Worm (Caenorhabditis elegans): ENCODE measurements around the gene lido-10.

Gene lido-10

ce11 chrII:2973940-2974402 lies 28.3 kb upstream of the lido-10 start:
- TF ChIP-seq zag-1 (tag; optimal IDR thresholded peaks at IDR 0.05), result peak; percentile 54
- TF ChIP-seq snpc-4 (tag; optimal IDR thresholded peaks at IDR 0.05), result no peak
- TF ChIP-seq zip-2 (tag; optimal IDR thresholded peaks at IDR 0.05), result peak; percentile 59
- peak; percentile 93 for TF ChIP-seq nhr-25 (tag; optimal IDR thresholded peaks at IDR 0.05; ENCODE audit: borderline replicate concordance, insufficient read depth)
- peak; percentile 35 for TF ChIP-seq ces-1 (GFP tag; optimal IDR thresholded peaks at IDR 0.05)
- TF ChIP-seq attf-4 (tag; optimal IDR thresholded peaks at IDR 0.05), result no peak
- TF ChIP-seq sdz-12 (GFP tag; optimal IDR thresholded peaks at IDR 0.05), result peak; percentile 77
- TF ChIP-seq mxl-2 (GFP tag; conservative IDR thresholded peaks at IDR 0.05), result peak; percentile 85
- no peak for TF ChIP-seq zip-11 (GFP tag; IDR thresholded peaks at IDR 0.05)
- peak; percentile 87 for TF ChIP-seq nhr-77 (tag; optimal IDR thresholded peaks at IDR 0.05)
- TF ChIP-seq nhr-28 (tag; optimal IDR thresholded peaks at IDR 0.05), result peak; percentile 86
- TF ChIP-seq F10B5.3 (tag; optimal IDR thresholded peaks at IDR 0.05), result peak; percentile 6
- peak; percentile 91 for TF ChIP-seq spr-3 (GFP tag; optimal IDR thresholded peaks at IDR 0.05)
- peak; percentile 98 for TF ChIP-seq saeg-2 (GFP tag; IDR thresholded peaks at IDR 0.05)
- peak; percentile 94 for TF ChIP-seq madf-9 (GFP tag; conservative IDR thresholded peaks at IDR 0.05)
- peak; percentile 59 for TF ChIP-seq nhr-76 (tag; optimal IDR thresholded peaks at IDR 0.05)
- peak; percentile 83; the same call in 1 of the 2 replicates for TF ChIP-seq D1046.2 (GFP tag; IDR thresholded peaks at IDR 0.05)
- TF ChIP-seq set-16 (GFP tag; IDR thresholded peaks at IDR 0.05), result peak; percentile 100
- TF ChIP-seq cey-2 (tag; optimal IDR thresholded peaks at IDR 0.05; ENCODE audit: borderline replicate concordance, insufficient read depth), result no peak
- TF ChIP-seq lin-29 (GFP tag; IDR thresholded peaks at IDR 0.05), result peak; percentile 93
- peak; percentile 99 for TF ChIP-seq tra-1 (GFP tag; IDR thresholded peaks at IDR 0.05)
- peak; percentile 41 for TF ChIP-seq ama-1 (optimal IDR thresholded peaks at IDR 0.05)
- TF ChIP-seq ceh-20 (GFP tag; IDR thresholded peaks at IDR 0.05), result peak; percentile 99
- peak; percentile 98 for TF ChIP-seq dve-1 (tag; optimal IDR thresholded peaks at IDR 0.05; ENCODE audit: insufficient read depth)
- peak; percentile 63; the same call in 1 of the 2 replicates for TF ChIP-seq lim-7 (GFP tag; IDR thresholded peaks at IDR 0.05)
- TF ChIP-seq ceh-62 (tag; optimal IDR thresholded peaks at IDR 0.05), result no peak
- TF ChIP-seq egl-43 (GFP tag; IDR thresholded peaks at IDR 0.05), result peak; percentile 96
- peak; percentile 100 for TF ChIP-seq pha-4 (GFP tag; IDR thresholded peaks at IDR 0.05)
- peak; percentile 2 for TF ChIP-seq pha-4 (tag; optimal IDR thresholded peaks at IDR 0.05)
- TF ChIP-seq unc-62 (GFP tag; optimal IDR thresholded peaks at IDR 0.05 in 1 of 2), result peak in 1 of 2 experiments; percentile 49
- no peak for TF ChIP-seq unc-62 (tag; optimal IDR thresholded peaks at IDR 0.05)
- TF ChIP-seq mdt-29 (GFP tag; IDR thresholded peaks at IDR 0.05), result peak; percentile 95
- TF ChIP-seq dmd-6 (GFP tag; IDR thresholded peaks at IDR 0.05), result peak; percentile 100
- peak; percentile 98 for TF ChIP-seq mxl-3 (GFP tag; optimal IDR thresholded peaks at IDR 0.05)
- TF ChIP-seq zfp-3 (GFP tag; conservative IDR thresholded peaks at IDR 0.05), result peak; percentile 93
- peak; percentile 97 for TF ChIP-seq lin-1 (GFP tag; IDR thresholded peaks at IDR 0.05)
- TF ChIP-seq madf-5 (GFP tag; IDR thresholded peaks at IDR 0.05), result no peak
- TF ChIP-seq unc-39 (tag; optimal IDR thresholded peaks at IDR 0.05), result no peak
- TF ChIP-seq Y75B8A.6 (GFP tag; IDR thresholded peaks at IDR 0.05), result peak; percentile 89
- TF ChIP-seq lsy-2 (tag; optimal IDR thresholded peaks at IDR 0.05), result peak; percentile 79 to 87
- TF ChIP-seq F44E2.7 (GFP tag; IDR thresholded peaks at IDR 0.05), result no peak
- TF ChIP-seq daf-19 (GFP tag; conservative IDR thresholded peaks at IDR 0.05), result no peak
- TF ChIP-seq ctbp-1 (GFP tag; IDR thresholded peaks at IDR 0.05), result peak; percentile 98
- TF ChIP-seq dmd-9 (GFP tag; IDR thresholded peaks at IDR 0.05), result peak; percentile 85
- peak; percentile 58; the same call in 1 of the 2 replicates for TF ChIP-seq snpc-1.2 (GFP tag; IDR thresholded peaks at IDR 0.05)
- TF ChIP-seq R02D3.7 (tag; optimal IDR thresholded peaks at IDR 0.05), result no peak
- TF ChIP-seq arid-1 (GFP tag; conservative IDR thresholded peaks at IDR 0.05), result peak; percentile 86
- peak; percentile 80 for TF ChIP-seq lin-38 (GFP tag; IDR thresholded peaks at IDR 0.05)
- TF ChIP-seq rbr-2 (tag; optimal IDR thresholded peaks at IDR 0.05), result peak; percentile 81
- TF ChIP-seq ceh-82 (tag; optimal IDR thresholded peaks at IDR 0.05), result no peak
- peak; percentile 31 for TF ChIP-seq pqm-1 (tag; optimal IDR thresholded peaks at IDR 0.05)
